Fruit fly (Drosophila melanogaster) whole organism, embryonic: ENCODE results near the gene kirre.

Experiments
- CG10431 ChIP-seq: fragments of 200-800 bp; sonication (Bioruptor generic); optimal IDR thresholded peaks from 3 replicates; lab custom pipeline; 2018; ENCODE audit warnings: missing biosample characterization, mild to moderate bottlenecking, missing genetic modification characterization
- CG11085 ChIP-seq: fragments of 200-800 bp; sonication (Bioruptor generic); IDR thresholded peaks from 2 replicates; pipeline ENCODE4 v1.3.6; 2022; ENCODE audit warnings: missing biosample characterization, missing genetic modification characterization
- CG13424 ChIP-seq: fragments of 200-800 bp; sonication (Bioruptor generic); optimal IDR thresholded peaks from 2 replicates; lab custom pipeline; 2019; ENCODE audit warnings: missing biosample characterization, mild to moderate bottlenecking, missing genetic modification characterization, moderate library complexity
- CG15073 ChIP-seq: fragments of 200-800 bp; sonication (Bioruptor generic); optimal IDR thresholded peaks from 2 replicates; lab custom pipeline; 2016; ENCODE audit warnings: missing biosample characterization, missing genetic modification characterization
- CG15269 ChIP-seq: fragments of 200-800 bp; sonication (Bioruptor generic); optimal IDR thresholded peaks from 2 replicates; lab custom pipeline; 2018; ENCODE audit warnings: missing biosample characterization, mild to moderate bottlenecking, missing genetic modification characterization, moderate library complexity
- CG17186 ChIP-seq: fragments of 200-800 bp; sonication (Bioruptor generic); optimal IDR thresholded peaks from 3 replicates; lab custom pipeline; 2017; ENCODE audit warnings: missing biosample characterization, missing genetic modification reagents, missing genetic modification characterization
- CG17802 ChIP-seq: fragments of 200-800 bp; sonication (Bioruptor generic); optimal IDR thresholded peaks from 2 replicates; lab custom pipeline; 2018; ENCODE audit warnings: missing biosample characterization, mild to moderate bottlenecking, missing genetic modification characterization, moderate library complexity
- CG18599 ChIP-seq: fragments of 200-800 bp; sonication (Bioruptor generic); optimal IDR thresholded peaks from 3 replicates; lab custom pipeline; 2017; ENCODE audit warnings: missing biosample characterization, missing genetic modification characterization, mild to moderate bottlenecking, moderate library complexity, missing genetic modification reagents
- CG2678 ChIP-seq: fragments of 200-800 bp; sonication (Bioruptor generic); optimal IDR thresholded peaks from 3 replicates; lab custom pipeline; 2019; ENCODE audit warnings: missing biosample characterization, mild to moderate bottlenecking, missing genetic modification characterization, moderate library complexity
- CG2712 ChIP-seq: fragments of 200-800 bp; optimal IDR thresholded peaks from 3 replicates; lab custom pipeline; 2019; ENCODE audit warnings: missing biosample characterization, mild to moderate bottlenecking, missing genetic modification characterization, moderate library complexity
- CG34422 ChIP-seq: fragments of 200-800 bp; sonication (Bioruptor generic); IDR thresholded peaks from 3 replicates; pipeline ENCODE4 v1.3.6; 2022; ENCODE audit warnings: missing biosample characterization, missing genetic modification characterization
- CG4404 ChIP-seq: fragments of 200-800 bp; sonication (Bioruptor generic); IDR thresholded peaks from 2 replicates; pipeline ENCODE4 v1.3.6; 2022; ENCODE audit warnings: missing biosample characterization, missing genetic modification characterization
- CG5953 ChIP-seq: fragments of 200-800 bp; sonication (Bioruptor generic); IDR thresholded peaks from 2 replicates; pipeline ENCODE4 v1.3.6; 2022; ENCODE audit warnings: missing biosample characterization, missing genetic modification characterization
- CG7839 ChIP-seq: fragments of 200-800 bp; sonication (Bioruptor generic); optimal IDR thresholded peaks from 3 replicates; lab custom pipeline; 2018; ENCODE audit warnings: missing biosample characterization, mild to moderate bottlenecking, missing genetic modification characterization, moderate library complexity
- CG8359 ChIP-seq: fragments of 200-800 bp; sonication (Bioruptor generic); optimal IDR thresholded peaks from 2 replicates; lab custom pipeline; 2017; ENCODE audit warnings: missing biosample characterization, mild to moderate bottlenecking, missing genetic modification characterization, borderline replicate concordance
- CHES-1-like ChIP-seq: fragments of 200-800 bp; sonication (Bioruptor generic); optimal IDR thresholded peaks from 2 replicates; lab custom pipeline; 2016; ENCODE audit warnings: missing biosample characterization, missing genetic modification characterization
- Doc3 ChIP-seq: fragments of 200-800 bp; sonication (Bioruptor generic); IDR thresholded peaks from 3 replicates; pipeline ENCODE4 v1.3.6; 2022; ENCODE audit warnings: missing biosample characterization, missing genetic modification characterization; ENCODE audit not compliant: partially characterized antibody
- Dp ChIP-seq: fragments of 200-800 bp; sonication (Bioruptor generic); optimal IDR thresholded peaks from 2 replicates; lab custom pipeline; 2018; ENCODE audit warnings: missing biosample characterization, mild to moderate bottlenecking, missing genetic modification characterization, moderate library complexity
- Med ChIP-seq: fragments of 200-800 bp; sonication (Bioruptor generic); peaks from one replicate; lab custom pipeline; 2016; ENCODE audit warnings: missing biosample characterization, missing genetic modification characterization, mild to moderate bottlenecking, inconsistent platforms, moderate library complexity
- Neu2 ChIP-seq: fragments of 200-800 bp; sonication (Bioruptor generic); optimal IDR thresholded peaks from 3 replicates; lab custom pipeline; 2016; ENCODE audit warnings: missing biosample characterization, missing genetic modification characterization, borderline replicate concordance
- Nf-YB ChIP-seq: fragments of 200-800 bp; sonication (Bioruptor generic); optimal IDR thresholded peaks from 3 replicates; lab custom pipeline; 2019; ENCODE audit warnings: missing biosample characterization, mild to moderate bottlenecking, missing genetic modification characterization, moderate library complexity
- Ptx1 ChIP-seq: fragments of 200-800 bp; sonication (Bioruptor generic); IDR thresholded peaks from 2 replicates; pipeline ENCODE4 v1.3.6; 2022; ENCODE audit warnings: missing biosample characterization, missing genetic modification characterization
- Rfx ChIP-seq: fragments of 200-800 bp; sonication (Bioruptor generic); IDR thresholded peaks from 2 replicates; pipeline ENCODE4 v1.3.6; 2022; ENCODE audit warnings: missing biosample characterization, missing genetic modification characterization
- Rx ChIP-seq: fragments of 200-800 bp; sonication (Bioruptor generic); IDR thresholded peaks from 2 replicates; pipeline ENCODE4 v1.3.6; 2022; ENCODE audit warnings: missing biosample characterization, missing genetic modification characterization
- Side ChIP-seq: fragments of 200-800 bp; sonication (Bioruptor generic); optimal IDR thresholded peaks from 2 replicates; lab custom pipeline; 2016; ENCODE audit warnings: missing biosample characterization, missing genetic modification characterization
- Six4 ChIP-seq: fragments of 200-800 bp; sonication (Bioruptor generic); optimal IDR thresholded peaks from 2 replicates; lab custom pipeline; 2016; ENCODE audit warnings: missing biosample characterization, missing genetic modification characterization
- Sox100B ChIP-seq: fragments of 200-800 bp; sonication (Bioruptor generic); optimal IDR thresholded peaks from 3 replicates; lab custom pipeline; 2018; ENCODE audit warnings: missing biosample characterization, mild to moderate bottlenecking, missing genetic modification characterization
- Stat92E ChIP-seq, 3 experiments: fragments of >200 bp in 2 of 3; fragments of 200-800 bp in 1 of 3; sonication (Bioruptor generic) in 1 of 3; optimal IDR thresholded peaks; 2 replicates each; lab custom pipeline; 2017 to 2019; ENCODE audit warnings: missing biosample characterization in 3 of 3, missing genetic modification characterization in 3 of 3, mild to moderate bottlenecking in 1 of 3, moderate library complexity in 1 of 3
- dmrt99B ChIP-seq: fragments of 200-800 bp; sonication (Bioruptor generic); optimal IDR thresholded peaks from 2 replicates; lab custom pipeline; 2018; ENCODE audit warnings: missing biosample characterization, mild to moderate bottlenecking, missing genetic modification characterization, moderate library complexity
- dysf ChIP-seq: fragments of 200-800 bp; sonication (Bioruptor generic); IDR thresholded peaks from 3 replicates; pipeline ENCODE4 v1.3.6; 2022; ENCODE audit warnings: missing biosample characterization, missing genetic modification characterization
- ewg ChIP-seq: fragments of 200-800 bp; sonication (Bioruptor generic); optimal IDR thresholded peaks from 3 replicates; lab custom pipeline; 2017; ENCODE audit warnings: mild to moderate bottlenecking, missing biosample characterization, missing genetic modification reagents, missing genetic modification characterization
- gem ChIP-seq: fragments of 200-800 bp; sonication (Bioruptor generic); optimal IDR thresholded peaks from 2 replicates; lab custom pipeline; 2019; ENCODE audit warnings: missing biosample characterization, mild to moderate bottlenecking, missing genetic modification characterization, moderate library complexity
- lab ChIP-seq: fragments of 200-800 bp; sonication (Bioruptor generic); optimal IDR thresholded peaks from 3 replicates; lab custom pipeline; 2017; ENCODE audit warnings: missing biosample characterization, missing genetic modification characterization, mild to moderate bottlenecking, moderate library complexity, missing genetic modification reagents
- lilli ChIP-seq: fragments of 200-800 bp; sonication (Bioruptor generic); optimal IDR thresholded peaks from 3 replicates; lab custom pipeline; 2016; ENCODE audit warnings: missing biosample characterization, missing genetic modification characterization
- lmd ChIP-seq: fragments of 200-800 bp; sonication (Bioruptor generic); IDR thresholded peaks from 2 replicates; pipeline ENCODE4 v1.3.6; 2022; ENCODE audit warnings: missing biosample characterization, missing genetic modification characterization
- maf-S ChIP-seq: fragments of 200-800 bp; sonication (Bioruptor generic); optimal IDR thresholded peaks from 2 replicates; lab custom pipeline; 2016; ENCODE audit warnings: missing biosample characterization, missing genetic modification characterization
- nau ChIP-seq: fragments of 200-800 bp; sonication (Bioruptor generic); optimal IDR thresholded peaks from 3 replicates; lab custom pipeline; 2017; ENCODE audit warnings: missing biosample characterization, mild to moderate bottlenecking, missing genetic modification characterization, missing genetic modification reagents
- nmo ChIP-seq: fragments of 200-800 bp; sonication (Bioruptor generic); optimal IDR thresholded peaks from 2 replicates; lab custom pipeline; 2018; ENCODE audit warnings: missing biosample characterization, mild to moderate bottlenecking, missing genetic modification characterization, moderate library complexity
- pho ChIP-seq: fragments of 200-800 bp; sonication (Bioruptor generic); optimal IDR thresholded peaks from 2 replicates; lab custom pipeline; 2016; ENCODE audit warnings: missing biosample characterization, missing genetic modification characterization
- prd ChIP-seq, 3 experiments: fragments of >200 bp in 2 of 3; fragments of 200-800 bp in 1 of 3; sonication (Bioruptor generic) in 1 of 3; optimal IDR thresholded peaks in 2 of 3; IDR thresholded peaks in 1 of 3; 2 replicates in 2 of 3; 3 replicates in 1 of 3; pipeline versions ENCODE4 v1.3.6 to Lab custom; 2017 to 2022; ENCODE audit warnings: missing biosample characterization in 1 of 3, missing genetic modification characterization in 1 of 3
- pzg ChIP-seq: fragments of 200-800 bp; sonication (Bioruptor generic); optimal IDR thresholded peaks from 3 replicates; lab custom pipeline; 2018; ENCODE audit warnings: missing biosample characterization, mild to moderate bottlenecking, missing genetic modification characterization, moderate library complexity
- row ChIP-seq: fragments of 200-800 bp; sonication (Bioruptor generic); IDR thresholded peaks from 3 replicates; pipeline ENCODE4 v1.3.6; 2022; ENCODE audit warnings: missing biosample characterization, missing genetic modification characterization
- sisA ChIP-seq: fragments of 200-800 bp; sonication (Bioruptor generic); IDR thresholded peaks from 2 replicates; pipeline ENCODE4 v1.3.6; 2022; ENCODE audit warnings: missing biosample characterization, missing genetic modification characterization
- slbo ChIP-seq: fragments of 200-800 bp; sonication (Bioruptor generic); IDR thresholded peaks from 2 replicates; pipeline ENCODE4 v1.3.6; 2022; ENCODE audit warnings: missing biosample characterization, missing genetic modification characterization
- so ChIP-seq: fragments of 200-800 bp; sonication (Bioruptor generic); IDR thresholded peaks from 3 replicates; pipeline ENCODE4 v1.3.6; 2022; ENCODE audit warnings: missing biosample characterization, missing genetic modification characterization
- sr ChIP-seq: fragments of 200-800 bp; sonication (Bioruptor generic); IDR thresholded peaks from 3 replicates; pipeline ENCODE4 v1.3.6; 2022; ENCODE audit warnings: missing biosample characterization, missing genetic modification characterization
- trh ChIP-seq: fragments of 200-800 bp; sonication (Bioruptor generic); optimal IDR thresholded peaks from 2 replicates; lab custom pipeline; 2016; ENCODE audit warnings: missing biosample characterization, missing genetic modification characterization
- tup ChIP-seq: fragments of 200-800 bp; sonication (Bioruptor generic); optimal IDR thresholded peaks from 2 replicates; lab custom pipeline; 2016; ENCODE audit warnings: missing biosample characterization, mild to moderate bottlenecking, missing genetic modification characterization, moderate library complexity
- zfh1 ChIP-seq: fragments of 200-800 bp; sonication (Bioruptor generic); IDR thresholded peaks from 3 replicates; pipeline ENCODE4 v1.3.6; 2022; ENCODE audit warnings: missing biosample characterization, missing genetic modification characterization

The kirre gene

dm6 chrX:2749693-2750092 lies 9.5 kb downstream of the kirre start (continued):
- no peak for TF ChIP-seq Stat92E (GFP tag; optimal IDR thresholded peaks at IDR 0.05; lab: Kevin White, UChicago)
- TF ChIP-seq Med = peak; percentile 63
- peak; percentile 5 for TF ChIP-seq lilli (GFP tag; lab: Kevin White, UChicago)
- no peak for TF ChIP-seq prd (optimal IDR thresholded peaks at IDR 0.05; lab: Kevin White, UChicago)
- TF ChIP-seq prd (GFP tag; IDR thresholded peaks at IDR 0.05; lab: Robert Waterston, UW) = 0 out of 3 replicates have a peak, but pooled peaks have one; percentile 20
- peak; percentile 28 for TF ChIP-seq sisA (GFP tag; lab: Robert Waterston, UW)
- TF ChIP-seq dmrt99B = peak; percentile 23
- peak; percentile 35 for TF ChIP-seq CG2678 (tag; lab: Kevin White, UChicago)
- peak; percentile 42; the same call in 1 of the 3 replicates for TF ChIP-seq dysf
- TF ChIP-seq Side (GFP tag; lab: Kevin White, UChicago) = no peak
- 0 out of 3 replicates have a peak, but pooled peaks have one; percentile 11 for TF ChIP-seq CG34422 (GFP tag; lab: Robert Waterston, UW)
- peak; percentile 21 for TF ChIP-seq gem (tag; lab: Kevin White, UChicago)
- TF ChIP-seq sr (GFP tag; lab: Robert Waterston, UW) = no peak
- TF ChIP-seq CG11085 = no peak
- peak; percentile 52 for TF ChIP-seq CG18599
- no peak for TF ChIP-seq tup (GFP tag; lab: Kevin White, UChicago)
- no peak for TF ChIP-seq pzg
- TF ChIP-seq Rfx (GFP tag; lab: Robert Waterston, UW) = peak; percentile 44; the same call in 1 of the 2 replicates
- no peak for TF ChIP-seq Nf-YB (GFP tag; lab: Kevin White, UChicago)
- peak; percentile 19 for TF ChIP-seq CG7839 (tag; lab: Kevin White, UChicago)
- TF ChIP-seq slbo (GFP tag; lab: Robert Waterston, UW) = peak; percentile 52; the same call in 1 of the 2 replicates
- peak; percentile 27; the same call in 1 of the 2 replicates for TF ChIP-seq lmd (GFP tag; lab: Robert Waterston, UW)
- TF ChIP-seq CG15073 (GFP tag; lab: Kevin White, UChicago) = no peak
- peak; percentile 37; the same call in 1 of the 2 replicates for TF ChIP-seq Ptx1 (GFP tag; lab: Robert Waterston, UW)

- peak; percentile 1 for TF ChIP-seq CG17802 (tag; lab: Kevin White, UChicago)
- no peak for TF ChIP-seq CG17186
- TF ChIP-seq CG5953 (GFP tag; lab: Robert Waterston, UW) = no peak
- TF ChIP-seq so (GFP tag; lab: Robert Waterston, UW) = no peak
- TF ChIP-seq Sox100B (GFP tag; lab: Kevin White, UChicago) = peak; percentile 1
- no peak for TF ChIP-seq CHES-1-like
- no peak for TF ChIP-seq Six4 (GFP tag; lab: Kevin White, UChicago)
- TF ChIP-seq pho (GFP tag; lab: Kevin White, UChicago) = no peak
- peak; percentile 56 for TF ChIP-seq row (GFP tag; lab: Robert Waterston, UW)
- TF ChIP-seq maf-S (GFP tag; lab: Kevin White, UChicago) = no peak
- peak; percentile 5 for TF ChIP-seq ewg (GFP tag; lab: Kevin White, UChicago)
- TF ChIP-seq CG10431 (GFP tag; lab: Kevin White, UChicago) = no peak
- peak; percentile 43 for TF ChIP-seq CG2712
- TF ChIP-seq CG8359 (GFP tag; lab: Kevin White, UChicago) = no peak
- no peak for TF ChIP-seq nau (GFP tag; lab: Kevin White, UChicago)
- no peak for TF ChIP-seq trh
- peak; percentile 25 for TF ChIP-seq nmo (GFP tag; lab: Kevin White, UChicago)
- no peak for TF ChIP-seq Dp (GFP tag; lab: Kevin White, UChicago)
- TF ChIP-seq Rx (GFP tag; lab: Robert Waterston, UW) = no peak
- no peak for TF ChIP-seq Doc3 (GFP tag; lab: Robert Waterston, UW)
- TF ChIP-seq Neu2 (GFP tag; lab: Kevin White, UChicago) = no peak
- peak; percentile 8; the same call in 1 of the 2 replicates for TF ChIP-seq CG4404 (GFP tag; lab: Robert Waterston, UW)
- peak; percentile 10 for TF ChIP-seq CG13424 (tag; lab: Kevin White, UChicago)
- peak; percentile 45; the same call in 1 of the 2 replicates for TF ChIP-seq sisA (GFP tag; lab: Robert Waterston, UW)
- TF ChIP-seq CG15269 (tag; lab: Kevin White, UChicago) = peak; percentile 15
- TF ChIP-seq zfh1 (GFP tag; lab: Robert Waterston, UW) = 0 out of 3 replicates have a peak, but pooled peaks have one; percentile 42
- peak; percentile 35 for TF ChIP-seq lab (GFP tag; lab: Kevin White, UChicago)
Measured at dm6 chrX:2757400-2757799, 17.2 kb downstream of the kirre start.
